Worm (Caenorhabditis elegans) whole organism, L4 larva: ENCODE results near the gene R05F9.11.

Source experiments
- Y105C5A.15 ChIP-seq: fragments of 200-800 bp; sonication (Bioruptor generic); IDR thresholded peaks from 2 replicates; pipeline ENCODE4 v1.3.6; 2022; ENCODE audit warnings: missing genetic modification characterization, missing compliant biosample characterization
- dpl-1 ChIP-seq: fragments of 150-350 bp; optimal IDR thresholded peaks from 2 replicates; lab custom pipeline; 2014; ENCODE audit warnings: missing biosample characterization, missing genetic modification reagents, missing genetic modification characterization
- fkh-10 ChIP-seq: fragments of 150-350 bp; optimal IDR thresholded peaks from 2 replicates; lab custom pipeline; 2014; ENCODE audit warnings: missing biosample characterization, missing genetic modification reagents, missing genetic modification characterization
- fos-1 ChIP-seq: fragments of 150-350 bp; optimal IDR thresholded peaks from 2 replicates; lab custom pipeline; 2014; ENCODE audit warnings: missing biosample characterization, missing genetic modification characterization
- jun-1 ChIP-seq: fragments of 150-350 bp; optimal IDR thresholded peaks from 2 replicates; lab custom pipeline; 2014; ENCODE audit warnings: missing biosample characterization, missing genetic modification reagents, missing genetic modification characterization
- lin-1 ChIP-seq: fragments of 200-800 bp; sonication (Bioruptor generic); IDR thresholded peaks from 2 replicates; pipeline ENCODE4 v1.3.6; 2022; ENCODE audit warnings: missing genetic modification reagents, missing genetic modification characterization, missing compliant biosample characterization
- lin-13 ChIP-seq: fragments of 150-350 bp; optimal IDR thresholded peaks from 2 replicates; lab custom pipeline; 2014; ENCODE audit warnings: missing biosample characterization, missing genetic modification reagents, missing genetic modification characterization
- mdl-1 ChIP-seq, 2 experiments: fragments of 150-350 bp in 1 of 2; sonication (generic microtip) in 1 of 2; optimal IDR thresholded peaks; 2 replicates each; lab custom pipeline; 2014 to 2017; ENCODE audit warnings: missing biosample characterization in 2 of 2, missing genetic modification characterization in 2 of 2
- pqm-1 ChIP-seq: sonication (generic microtip); optimal IDR thresholded peaks from 2 replicates; lab custom pipeline; 2017; ENCODE audit warnings: missing biosample characterization, missing genetic modification characterization
- sdz-12 ChIP-seq: fragments of 200-800 bp; sonication (Bioruptor generic); optimal IDR thresholded peaks from 2 replicates; lab custom pipeline; 2018; ENCODE audit warnings: mild to moderate bottlenecking, missing genetic modification characterization, missing compliant biosample characterization
- set-16 ChIP-seq: fragments of 200-800 bp; sonication (Bioruptor generic); IDR thresholded peaks from 2 replicates; pipeline ENCODE4 v1.3.6; 2022; ENCODE audit warnings: missing genetic modification reagents, missing genetic modification characterization, missing compliant biosample characterization

- TF ChIP-seq lin-1 (GFP tag; lab: Robert Waterston, UW) = no peak
- no peak for TF ChIP-seq sdz-12 (GFP tag; lab: Kevin White, UChicago)
- no peak for TF ChIP-seq jun-1 (tag; lab: Kevin White, UChicago)
- TF ChIP-seq lin-13 (GFP tag; lab: Kevin White, UChicago) = no peak
- TF ChIP-seq set-16 (GFP tag; lab: Robert Waterston, UW) = no peak
- no peak for TF ChIP-seq fos-1
- TF ChIP-seq Y105C5A.15 = no peak
- TF ChIP-seq pqm-1 (tag; lab: Kevin White, UChicago) = no peak
- no peak for TF ChIP-seq mdl-1 (tag; optimal IDR thresholded peaks at IDR 0.05; lab: Kevin White, UChicago)
- TF ChIP-seq dpl-1 = no peak
- TF ChIP-seq fkh-10 (GFP tag; lab: Kevin White, UChicago) = no peak
Measured at ce11 chrII:4949380-4949950, 35.4 kb upstream of the R05F9.11 start, which contains the start of the genes try-1 and zyg-12.
